Worm (Caenorhabditis elegans) whole organism, mixed stage, embryonic: ENCODE measurements around the gene E02H9.7.
"Not testable (repeated sequence)": the region's sequence is repeated elsewhere in the genome, so short reads cannot be mapped to it uniquely, and the experiment has no call there.

ENCODE experiments used
- M03D4.4 ChIP-seq: sonication (generic microtip); optimal IDR thresholded peaks from 2 replicates; lab custom pipeline; 2017; ENCODE audit warnings: mild to moderate bottlenecking, missing genetic modification characterization, missing compliant biosample characterization
- bed-3 ChIP-seq: fragments of 200-800 bp; sonication (Bioruptor generic); optimal IDR thresholded peaks from 3 replicates; lab custom pipeline; 2018; ENCODE audit warnings: mild to moderate bottlenecking, missing genetic modification characterization, moderate library complexity, missing compliant biosample characterization
- blmp-1 ChIP-seq: fragments of 150-350 bp; optimal IDR thresholded peaks from 2 replicates; lab custom pipeline; 2014; ENCODE audit warnings: missing biosample characterization, missing genetic modification characterization
- ceh-39 ChIP-seq: fragments of 150-350 bp; optimal IDR thresholded peaks from 2 replicates; lab custom pipeline; 2014; ENCODE audit warnings: missing biosample characterization, missing genetic modification characterization
- ceh-83 ChIP-seq: fragments of 200-800 bp; sonication (Bioruptor generic); optimal IDR thresholded peaks from 2 replicates; lab custom pipeline; 2018; ENCODE audit warnings: mild to moderate bottlenecking, missing genetic modification characterization, missing compliant biosample characterization
- ces-1 ChIP-seq: fragments of 150-350 bp; optimal IDR thresholded peaks from 2 replicates; lab custom pipeline; 2014; ENCODE audit warnings: missing biosample characterization, missing genetic modification reagents, missing genetic modification characterization
- cnd-1 ChIP-seq: fragments of 200-800 bp; sonication (Bioruptor generic); optimal IDR thresholded peaks from 2 replicates; lab custom pipeline; 2018; ENCODE audit warnings: mild to moderate bottlenecking, missing genetic modification characterization, missing compliant biosample characterization
- drap-1 ChIP-seq: fragments of 200-800 bp; sonication (Bioruptor generic); optimal IDR thresholded peaks from 3 replicates; lab custom pipeline; 2018; ENCODE audit warnings: mild to moderate bottlenecking, missing genetic modification characterization, missing compliant biosample characterization
- elt-1 ChIP-seq: sonication (generic microtip); optimal IDR thresholded peaks from 2 replicates; lab custom pipeline; 2017; ENCODE audit warnings: missing genetic modification characterization, mild to moderate bottlenecking, missing compliant biosample characterization, antibody characterized with exemption, moderate library complexity, borderline replicate concordance; ENCODE audit not compliant: insufficient read depth
- elt-3 ChIP-seq: fragments of 150-350 bp; optimal IDR thresholded peaks from 2 replicates; lab custom pipeline; 2014; ENCODE audit warnings: missing biosample characterization, missing genetic modification characterization
- flh-1 ChIP-seq: fragments of 200-800 bp; sonication (Bioruptor generic); optimal IDR thresholded peaks from 2 replicates; lab custom pipeline; 2018; ENCODE audit warnings: mild to moderate bottlenecking, missing genetic modification characterization, moderate library complexity, missing compliant biosample characterization
- ham-2 ChIP-seq: fragments of 200-800 bp; sonication (Bioruptor generic); optimal IDR thresholded peaks from 2 replicates; lab custom pipeline; 2018; ENCODE audit warnings: mild to moderate bottlenecking, missing genetic modification characterization, missing compliant biosample characterization
- hlh-1 ChIP-seq: fragments of 150-350 bp; optimal IDR thresholded peaks from 2 replicates; lab custom pipeline; 2014; ENCODE audit warnings: missing biosample characterization, missing genetic modification reagents, missing genetic modification characterization
- lin-32 ChIP-seq: fragments of 200-800 bp; sonication (Bioruptor generic); optimal IDR thresholded peaks from 2 replicates; lab custom pipeline; 2018; ENCODE audit warnings: mild to moderate bottlenecking, missing genetic modification characterization, missing compliant biosample characterization
- lsy-2 ChIP-seq: fragments of 150-350 bp; optimal IDR thresholded peaks from 2 replicates; lab custom pipeline; 2014; ENCODE audit warnings: missing biosample characterization, missing genetic modification characterization
- mab-5 ChIP-seq: fragments of 150-350 bp; optimal IDR thresholded peaks from 2 replicates; lab custom pipeline; 2014; ENCODE audit warnings: missing biosample characterization, missing genetic modification characterization
- mep-1 ChIP-seq: fragments of 150-350 bp; optimal IDR thresholded peaks from 2 replicates; lab custom pipeline; 2017; ENCODE audit warnings: missing biosample characterization, missing genetic modification reagents, missing genetic modification characterization, inconsistent platforms
- mls-2 ChIP-seq: sonication (generic microtip); optimal IDR thresholded peaks from 2 replicates; lab custom pipeline; 2016; ENCODE audit warnings: mild to moderate bottlenecking, missing genetic modification characterization, moderate library complexity, missing compliant biosample characterization
- nhr-237 ChIP-seq: fragments of 150-350 bp; optimal IDR thresholded peaks from 2 replicates; lab custom pipeline; 2014; ENCODE audit warnings: missing biosample characterization, missing genetic modification characterization
- nhr-28 ChIP-seq: fragments of 150-350 bp; optimal IDR thresholded peaks from 2 replicates; lab custom pipeline; 2014; ENCODE audit warnings: missing biosample characterization, missing genetic modification characterization
- nhr-76 ChIP-seq: sonication (generic microtip); optimal IDR thresholded peaks from 2 replicates; lab custom pipeline; 2017; ENCODE audit warnings: missing biosample characterization, missing genetic modification characterization
- pha-4 ChIP-seq: fragments of 150-350 bp; optimal IDR thresholded peaks from 2 replicates; lab custom pipeline; 2018; ENCODE audit warnings: missing biosample characterization, missing genetic modification reagents, missing genetic modification characterization
- sem-2 ChIP-seq: fragments of 200-800 bp; sonication (Bioruptor generic); optimal IDR thresholded peaks from 2 replicates; lab custom pipeline; 2018; ENCODE audit warnings: mild to moderate bottlenecking, missing genetic modification characterization, missing compliant biosample characterization
- snpc-4 ChIP-seq: fragments of 150-350 bp; optimal IDR thresholded peaks from 2 replicates; lab custom pipeline; 2014; ENCODE audit warnings: missing biosample characterization, missing genetic modification characterization
- sptf-1 ChIP-seq: sonication (generic microtip); optimal IDR thresholded peaks from 2 replicates; lab custom pipeline; 2017; ENCODE audit warnings: mild to moderate bottlenecking, missing genetic modification characterization, moderate library complexity, missing compliant biosample characterization
- tbx-8 ChIP-seq: fragments of 200-800 bp; sonication (Bioruptor generic); optimal IDR thresholded peaks from 2 replicates; lab custom pipeline; 2018; ENCODE audit warnings: mild to moderate bottlenecking, missing genetic modification characterization, moderate library complexity, missing compliant biosample characterization
- unc-120 ChIP-seq: sonication (generic microtip); optimal IDR thresholded peaks from 2 replicates; lab custom pipeline; 2017; ENCODE audit warnings: missing genetic modification characterization, missing compliant biosample characterization; ENCODE audit not compliant: poor library complexity, severe bottlenecking
- unc-39 ChIP-seq: fragments of 150-350 bp; optimal IDR thresholded peaks from 2 replicates; lab custom pipeline; 2014; ENCODE audit warnings: missing biosample characterization, missing genetic modification characterization
- unc-62 ChIP-seq: fragments of 150-350 bp; optimal IDR thresholded peaks from 2 replicates; lab custom pipeline; 2014; ENCODE audit warnings: missing biosample characterization, missing genetic modification reagents, missing genetic modification characterization
- zip-8 ChIP-seq: fragments of 150-350 bp; optimal IDR thresholded peaks from 2 replicates; lab custom pipeline; 2014; ENCODE audit warnings: missing biosample characterization, missing genetic modification characterization
- ztf-11 ChIP-seq: fragments of 150-350 bp; optimal IDR thresholded peaks from 2 replicates; lab custom pipeline; 2014; ENCODE audit warnings: missing biosample characterization, missing genetic modification characterization

Gene E02H9.7

DNA sequence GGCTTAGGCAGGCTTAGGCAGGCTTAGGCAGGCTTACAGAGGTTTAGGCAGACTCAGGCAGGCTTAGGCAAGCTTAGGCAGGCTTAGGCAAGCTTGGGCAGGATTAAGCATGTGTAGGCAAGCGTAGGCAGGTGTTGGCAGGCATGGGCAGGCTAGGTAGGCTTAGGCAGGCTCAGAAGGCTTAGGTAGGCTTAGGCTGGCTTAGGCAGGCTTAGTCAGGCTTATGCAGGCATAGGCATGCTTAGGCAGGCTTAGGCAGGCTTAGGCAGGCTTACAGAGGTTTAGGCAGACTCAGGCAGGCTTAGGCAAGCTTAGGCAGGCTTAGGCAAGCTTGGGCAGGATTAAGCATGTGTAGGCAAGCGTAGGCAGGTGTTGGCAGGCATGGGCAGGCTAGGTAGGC lies 10.0 kb upstream of the E02H9.7 start:
- TF ChIP-seq ham-2 (peak; percentile 35), cnd-1 (tag; lab: Kevin White, UChicago) (peak; percentile 8), lin-32 (GFP tag; lab: Kevin White, UChicago) (peak; percentile 13)

DNA sequence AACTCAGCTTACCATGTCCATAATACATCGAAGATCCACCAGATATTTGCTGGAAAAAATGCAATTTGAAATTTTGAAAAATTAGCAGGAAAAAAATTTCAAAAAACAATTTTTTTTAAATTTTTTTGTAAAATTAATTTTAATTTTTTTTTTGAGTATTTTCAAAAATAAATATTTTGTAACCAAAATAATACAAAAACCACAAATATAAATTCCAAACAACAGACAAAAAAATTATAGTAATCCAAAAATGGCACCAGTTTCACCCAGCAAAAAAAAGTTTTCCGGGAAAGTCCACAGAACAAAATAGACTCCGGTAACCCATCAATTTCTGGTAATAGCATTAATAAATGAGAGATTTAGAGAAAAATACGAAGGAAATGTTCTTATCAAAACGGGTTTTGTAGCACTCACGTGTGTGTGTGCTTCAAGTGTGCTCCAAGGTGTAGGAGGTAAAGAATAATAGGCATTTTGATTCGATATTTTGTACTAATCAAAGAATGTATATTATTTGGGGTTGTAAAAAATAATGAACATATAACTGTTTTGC lies 9.4 kb upstream of the E02H9.7 start, which contains the start of gene nhr-121:
Gene nhr-121, minus strand, starts transcription at position 51 of the 550 bp plus-strand sequence.
- TF ChIP-seq ces-1 (GFP tag; lab: Kevin White, UChicago): no peak
- TF ChIP-seq drap-1 (GFP tag; lab: Kevin White, UChicago): no peak
- no peak for TF ChIP-seq nhr-237 (tag; lab: Kevin White, UChicago)
- TF ChIP-seq tbx-8: no peak
- TF ChIP-seq ceh-39 (tag; lab: Kevin White, UChicago): no peak
- TF ChIP-seq pha-4 (tag; lab: Kevin White, UChicago): no peak
- no peak for TF ChIP-seq ztf-11 (tag; lab: Kevin White, UChicago)
- TF ChIP-seq hlh-1 (tag; lab: Kevin White, UChicago): no peak
- no peak for TF ChIP-seq ham-2
- TF ChIP-seq M03D4.4: no peak
- TF ChIP-seq unc-62: no peak
- no peak for TF ChIP-seq flh-1
- no peak for TF ChIP-seq lsy-2 (tag; lab: Kevin White, UChicago)
- TF ChIP-seq unc-39: no peak
- no peak for TF ChIP-seq bed-3
- TF ChIP-seq nhr-76 (tag; lab: Kevin White, UChicago): no peak
- no peak for TF ChIP-seq ceh-83 (GFP tag; lab: Kevin White, UChicago)
- no peak for TF ChIP-seq snpc-4 (tag; lab: Kevin White, UChicago)
- no peak for TF ChIP-seq sem-2

DNA sequence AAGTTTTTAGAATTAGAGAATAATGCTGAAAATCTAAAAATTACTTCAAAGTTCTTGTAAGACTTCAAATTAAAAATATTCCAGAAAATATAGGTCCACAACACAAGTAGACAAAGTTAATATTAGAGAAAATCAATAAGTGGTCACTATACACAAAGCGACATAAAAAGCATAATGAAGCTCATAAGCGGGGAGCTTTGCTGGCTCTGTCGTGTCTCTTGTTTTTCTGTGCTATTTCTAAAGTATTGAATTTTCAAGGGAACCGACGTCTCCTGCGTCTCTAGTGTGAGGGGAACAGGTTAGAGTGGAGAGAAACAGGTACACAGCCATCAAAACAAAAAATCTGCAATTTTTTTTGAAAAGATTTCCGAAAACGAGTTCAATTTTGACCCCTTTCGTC lies 6.9 kb downstream of the E02H9.7 start, which contains the start of gene E02H9.13:
Gene E02H9.13, minus strand, starts transcription at position 199 of the 400 bp plus-strand sequence.
- TF ChIP-seq flh-1: no peak
- TF ChIP-seq ces-1 (GFP tag; lab: Kevin White, UChicago): peak; percentile 76

DNA sequence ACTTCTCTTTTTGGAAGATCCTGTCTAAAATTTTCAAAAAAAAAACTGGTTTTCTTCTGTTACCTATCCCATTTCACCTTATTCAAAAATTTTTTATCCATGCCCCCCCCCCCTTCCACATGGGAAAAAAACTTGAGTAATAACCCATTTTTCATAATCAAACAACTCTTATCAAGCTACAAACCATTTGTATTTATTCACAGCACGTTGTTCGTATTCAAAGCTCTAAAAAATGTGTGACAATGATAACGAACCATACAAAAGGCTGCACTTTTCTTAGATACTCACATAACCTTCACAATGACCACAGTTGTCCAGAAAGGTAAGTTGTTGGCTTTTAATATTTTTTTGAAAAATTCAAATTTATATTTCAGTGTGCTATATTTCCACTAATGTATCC lies 9.7 kb downstream of the E02H9.7 start, which contains the start of gene E02H9.6:
Gene E02H9.6, plus strand, starts transcription at position 301 of the 400 bp plus-strand sequence.
- not testable (repeated sequence) for TF ChIP-seq ham-2; ztf-11 (tag; lab: Kevin White, UChicago); sptf-1 (tag; lab: Kevin White, UChicago)

DNA sequence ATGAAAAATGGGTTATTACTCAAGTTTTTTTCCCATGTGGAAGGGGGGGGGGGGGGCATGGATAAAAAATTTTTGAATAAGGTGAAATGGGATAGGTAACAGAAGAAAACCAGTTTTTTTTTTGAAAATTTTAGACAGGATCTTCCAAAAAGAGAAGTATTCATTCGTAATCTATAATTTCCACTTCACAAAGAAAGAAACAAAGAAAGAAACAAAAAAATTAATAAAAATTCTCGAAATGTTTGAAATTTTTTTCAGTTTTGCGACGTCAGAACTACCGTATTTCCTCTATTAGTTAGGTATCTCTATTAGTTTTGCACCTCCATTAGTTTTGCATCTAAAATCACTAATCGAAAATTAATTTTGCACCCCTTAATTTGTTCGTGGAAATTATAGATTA lies 10.1 kb downstream of the E02H9.7 start, which contains the start of gene W04B5.6:
Gene W04B5.6, minus strand, starts transcription at position 101 of the 400 bp plus-strand sequence.
- not testable (repeated sequence) for TF ChIP-seq unc-62; nhr-237 (tag; lab: Kevin White, UChicago); sptf-1 (tag; lab: Kevin White, UChicago)

ce11 chrIII:2432925-2433324 lies 12.5 kb downstream of the E02H9.7 start:
- TF ChIP-seq ces-1 (GFP tag; lab: Kevin White, UChicago): peak; percentile 21
- no peak for TF ChIP-seq elt-1 (tag; lab: Kevin White, UChicago)

ce11 chrIII:2426122-2426521 lies 19.4 kb downstream of the E02H9.7 start, which contains the start of gene W04B5.8:
TSS of gene W04B5.8 (plus strand) at chrIII:2426316.
- TF ChIP-seq hlh-1 (tag; lab: Kevin White, UChicago) (peak; percentile 8), ces-1 (GFP tag; lab: Kevin White, UChicago) (peak; percentile 72), unc-120 (tag; lab: Kevin White, UChicago) (peak; percentile 71), bed-3 (no peak)

DNA sequence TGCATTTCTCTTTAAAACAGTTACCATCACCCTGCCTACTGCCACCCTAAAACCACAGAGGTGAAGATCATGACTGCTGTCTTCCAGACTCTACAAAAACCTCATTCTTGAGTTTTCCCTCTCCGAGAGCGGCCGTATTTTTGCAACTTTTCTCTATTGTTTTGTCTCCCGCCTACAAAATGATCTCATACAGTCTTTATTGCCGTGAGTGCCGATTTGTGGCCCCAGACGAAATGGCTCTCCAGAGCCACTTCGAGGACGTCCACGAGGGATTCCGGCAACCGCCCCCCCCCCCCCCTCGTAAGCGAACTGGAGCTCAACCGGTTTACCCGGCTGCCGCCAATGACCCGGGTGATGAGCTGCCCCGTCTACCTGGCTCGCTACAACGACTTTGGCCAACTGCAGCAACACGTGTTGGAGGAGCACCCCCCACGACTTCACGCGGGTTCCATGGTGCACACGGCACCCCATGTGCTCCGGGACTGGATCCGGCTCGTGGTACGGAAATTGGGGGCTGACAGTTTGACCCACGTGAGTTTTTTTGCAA lies 20.6 kb downstream of the E02H9.7 start:
- TF ChIP-seq mep-1 (tag; lab: Kevin White, UChicago): no peak
- no peak for TF ChIP-seq elt-1 (tag; lab: Kevin White, UChicago)
- TF ChIP-seq sem-2: no peak
- TF ChIP-seq unc-62: no peak
- no peak for TF ChIP-seq mls-2 (tag; lab: Kevin White, UChicago)
- no peak for TF ChIP-seq bed-3
- no peak for TF ChIP-seq nhr-28
- no peak for TF ChIP-seq hlh-1 (tag; lab: Kevin White, UChicago)
- no peak for TF ChIP-seq mab-5 (tag; lab: Kevin White, UChicago)
- TF ChIP-seq drap-1 (GFP tag; lab: Kevin White, UChicago): no peak
- no peak for TF ChIP-seq elt-3
- TF ChIP-seq ztf-11 (tag; lab: Kevin White, UChicago): no peak
- no peak for TF ChIP-seq blmp-1 (tag; lab: Kevin White, UChicago)
- TF ChIP-seq M03D4.4: no peak
- no peak for TF ChIP-seq ham-2
- no peak for TF ChIP-seq zip-8
- TF ChIP-seq cnd-1 (tag; lab: Kevin White, UChicago): no peak
- no peak for TF ChIP-seq lin-32 (GFP tag; lab: Kevin White, UChicago)
